Fruit fly (Drosophila melanogaster): ENCODE data around the gene CG13856.

Gene CG13856

dm6 chr3R:22446493-22446892 is 44.0 kb downstream of the CG13856 start, which contains the start of gene CG12499 (continued):
- TF ChIP-seq Max (GFP tag; optimal IDR thresholded peaks at IDR 0.05), result peak; percentile 75
- TF ChIP-seq dysf (GFP tag; IDR thresholded peaks at IDR 0.05), result no peak
- TF ChIP-seq corto (GFP tag; optimal IDR thresholded peaks at IDR 0.05), result no peak
- no peak for TF ChIP-seq CrebB (tag; optimal IDR thresholded peaks at IDR 0.05)
- no peak for TF ChIP-seq Hey (tag; optimal IDR thresholded peaks at IDR 0.05)
- peak; percentile 32 for TF ChIP-seq YL-1 (GFP tag; optimal IDR thresholded peaks at IDR 0.05)
- TF ChIP-seq Aef1 (GFP tag; IDR thresholded peaks at IDR 0.05), result no peak
- TF ChIP-seq CG17568 (GFP tag; optimal IDR thresholded peaks at IDR 0.05), result no peak
- peak; percentile 38 for TF ChIP-seq MESR4 (GFP tag; optimal IDR thresholded peaks at IDR 0.05)
- TF ChIP-seq CG4707 (GFP tag; optimal IDR thresholded peaks at IDR 0.05), result no peak
- TF ChIP-seq CG30020 (tag; optimal IDR thresholded peaks at IDR 0.05), result no peak
- TF ChIP-seq CG30431 (GFP tag; optimal IDR thresholded peaks at IDR 0.05), result no peak
- no peak for TF ChIP-seq wor (GFP tag; IDR thresholded peaks at IDR 0.05)
- no peak for TF ChIP-seq CG1647 (GFP tag; optimal IDR thresholded peaks at IDR 0.05)
- no peak for TF ChIP-seq Bdp1 (GFP tag; optimal IDR thresholded peaks at IDR 0.05)
- TF ChIP-seq onecut (GFP tag; IDR thresholded peaks at IDR 0.05), result no peak
- no peak for TF ChIP-seq lbe (GFP tag; optimal IDR thresholded peaks at IDR 0.05)
- no peak for TF ChIP-seq CG34422 (GFP tag; IDR thresholded peaks at IDR 0.05)
- TF ChIP-seq H15 (GFP tag; IDR thresholded peaks at IDR 0.05), result no peak
- no peak for TF ChIP-seq Deaf1 (tag; optimal IDR thresholded peaks at IDR 0.05)
- TF ChIP-seq CG8290 (GFP tag; optimal IDR thresholded peaks at IDR 0.05), result no peak
- TF ChIP-seq CG8290 (tag; optimal IDR thresholded peaks at IDR 0.05), result no peak
- TF ChIP-seq phol (tag; optimal IDR thresholded peaks at IDR 0.05), result no peak
- TF ChIP-seq CG17829 (tag; optimal IDR thresholded peaks at IDR 0.05), result no peak
- no peak for TF ChIP-seq Adf1 (GFP tag; IDR thresholded peaks at IDR 0.05)
- no peak for TF ChIP-seq Oaz (GFP tag; IDR thresholded peaks at IDR 0.05)
- peak; percentile 41 for TF ChIP-seq CG14710 (tag; optimal IDR thresholded peaks at IDR 0.05)
- no peak for TF ChIP-seq CG12942 (GFP tag; optimal IDR thresholded peaks at IDR 0.05)
- no peak for TF ChIP-seq CG7271 (tag; optimal IDR thresholded peaks at IDR 0.05)
- TF ChIP-seq Ets97D (GFP tag; optimal IDR thresholded peaks at IDR 0.05), result peak; percentile 20
- TF ChIP-seq gsb (GFP tag; IDR thresholded peaks at IDR 0.05), result no peak
- no peak for TF ChIP-seq run (tag; optimal IDR thresholded peaks at IDR 0.05)
- TF ChIP-seq jumu (GFP tag; optimal IDR thresholded peaks at IDR 0.05), result no peak
- peak; percentile 50; the same call in 1 of the 2 replicates for TF ChIP-seq MBD-R2 (GFP tag; IDR thresholded peaks at IDR 0.05)
- no peak for TF ChIP-seq ken (GFP tag; IDR thresholded peaks at IDR 0.05)
- no peak for TF ChIP-seq br (optimal IDR thresholded peaks at IDR 0.05)
- TF ChIP-seq twi (tag; optimal IDR thresholded peaks at IDR 0.05), result no peak
- no peak for TF ChIP-seq tap (tag; optimal IDR thresholded peaks at IDR 0.05)
- no peak for TF ChIP-seq CG1603 (tag; optimal IDR thresholded peaks at IDR 0.05)
- TF ChIP-seq eve (GFP tag; optimal IDR thresholded peaks at IDR 0.05), result no peak
- no peak for TF ChIP-seq CG7928 (GFP tag; optimal IDR thresholded peaks at IDR 0.05)
- no peak for TF ChIP-seq Sry-β (GFP tag; optimal IDR thresholded peaks at IDR 0.05)
- no peak for TF ChIP-seq CG8359 (GFP tag; optimal IDR thresholded peaks at IDR 0.05; ENCODE audit: borderline replicate concordance)
- no peak for TF ChIP-seq CG11696 (GFP tag; IDR thresholded peaks at IDR 0.05)
- peak; percentile 94 for TF ChIP-seq E2f2 (GFP tag; IDR thresholded peaks at IDR 0.05)
- no peak for TF ChIP-seq pnt (GFP tag; optimal IDR thresholded peaks at IDR 0.05)
- TF ChIP-seq NFAT (GFP tag; IDR thresholded peaks at IDR 0.05), result no peak
- no peak for TF ChIP-seq bab2 (GFP tag; optimal IDR thresholded peaks at IDR 0.05)
- no peak for TF ChIP-seq sqz (GFP tag; optimal IDR thresholded peaks at IDR 0.05)
- TF ChIP-seq fru (optimal IDR thresholded peaks at IDR 0.05), result no peak
- TF ChIP-seq CG2116 (GFP tag; optimal IDR thresholded peaks at IDR 0.05), result peak; percentile 25
- no peak for TF ChIP-seq CG17186 (GFP tag; optimal IDR thresholded peaks at IDR 0.05)
- TF ChIP-seq nerfin-1 (tag; optimal IDR thresholded peaks at IDR 0.05), result no peak
- no peak for TF ChIP-seq ftz-f1 (GFP tag; optimal IDR thresholded peaks at IDR 0.05)
